Fruit fly (Drosophila melanogaster): ENCODE results near the gene CG3386.

CG3386 gene

DNA sequence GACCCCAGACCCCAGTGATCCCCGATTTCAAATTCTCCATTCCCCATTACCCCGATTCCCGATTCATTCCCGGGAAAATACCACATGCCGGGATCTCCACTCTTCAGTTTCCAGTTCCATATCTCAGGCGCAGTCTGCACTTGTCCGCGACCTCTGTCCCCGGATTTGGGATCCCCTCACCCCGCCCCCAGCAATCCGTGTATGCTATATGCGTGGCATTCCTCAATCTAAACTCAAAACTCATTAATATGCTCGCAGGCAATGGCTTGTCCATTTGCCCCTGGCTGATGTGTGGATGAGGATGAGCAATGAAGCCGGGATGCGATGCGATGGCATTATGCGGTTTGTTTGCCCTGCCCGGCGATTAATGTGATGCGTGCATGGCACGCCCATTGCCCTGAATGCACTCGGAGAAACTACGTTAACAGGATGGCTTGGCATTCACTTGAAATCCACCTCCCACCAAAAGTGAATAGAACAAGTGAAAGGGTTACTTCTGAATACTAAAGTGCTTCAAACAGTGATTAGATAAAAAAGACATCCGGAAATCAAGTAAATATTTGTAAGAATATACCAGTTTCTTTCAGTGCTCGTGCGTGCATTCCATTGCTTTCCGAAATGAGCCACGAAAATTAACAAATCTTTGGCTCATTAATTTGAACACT is 43.4 kb upstream of the CG3386 start (continued):
- TF ChIP-seq CG12769 (tag; optimal IDR thresholded peaks at IDR 0.05) (no peak), cg (GFP tag; optimal IDR thresholded peaks at IDR 0.05) (no peak), CG14014 (GFP tag; IDR thresholded peaks at IDR 0.05) (no peak), CG4424 (GFP tag; optimal IDR thresholded peaks at IDR 0.05) (peak; percentile 87), Ssrp (tag; optimal IDR thresholded peaks at IDR 0.05) (peak; percentile 76), CG30403 (GFP tag; optimal IDR thresholded peaks at IDR 0.05) (peak; percentile 75), CG13894 (tag; optimal IDR thresholded peaks at IDR 0.05) (no peak), lmd (GFP tag; IDR thresholded peaks at IDR 0.05) (peak; percentile 34; the same call in 1 of the 2 replicates), psq (GFP tag; optimal IDR thresholded peaks at IDR 0.05) (peak; percentile 3), slbo (GFP tag; IDR thresholded peaks at IDR 0.05) (no peak), CG12219 (GFP tag; optimal IDR thresholded peaks at IDR 0.05) (peak; percentile 70), nerfin-2 (GFP tag; IDR thresholded peaks at IDR 0.05; ENCODE audit: partially characterized antibody) (no peak), Drgx (GFP tag; IDR thresholded peaks at IDR 0.05) (0 out of 2 replicates have a peak, but pooled peaks have one; percentile 8), zfh2 (GFP tag; optimal IDR thresholded peaks at IDR 0.05) (no peak), CG9437 (GFP tag; optimal IDR thresholded peaks at IDR 0.05) (peak; percentile 25), CG9609 (GFP tag; optimal IDR thresholded peaks at IDR 0.05) (peak; percentile 85), Gug (GFP tag; IDR thresholded peaks at IDR 0.05) (peak; percentile 71; the same call in 2 of the 4 replicates), emc (GFP tag; optimal IDR thresholded peaks at IDR 0.05) (no peak), CG8281 (tag; optimal IDR thresholded peaks at IDR 0.05) (peak; percentile 36), Sry-δ (GFP tag; optimal IDR thresholded peaks at IDR 0.05) (peak; percentile 33), CG18619 (GFP tag; optimal IDR thresholded peaks at IDR 0.05) (peak; percentile 50), CG1792 (GFP tag; optimal IDR thresholded peaks at IDR 0.05) (peak; percentile 50), CG43689 (GFP tag; IDR thresholded peaks at IDR 0.05) (no peak), eve (GFP tag; optimal IDR thresholded peaks at IDR 0.05) (peak; percentile 18 to 48), p53 (GFP tag; optimal IDR thresholded peaks at IDR 0.05) (peak; percentile 56), so (GFP tag; IDR thresholded peaks at IDR 0.05) (0 out of 3 replicates have a peak, but pooled peaks have one; percentile 38), CG17612 (GFP tag; IDR thresholded peaks at IDR 0.05) (no peak; the same call in 1 of the 2 replicates), sima (GFP tag; optimal IDR thresholded peaks at IDR 0.05) (peak; percentile 26), CG31388 (GFP tag; optimal IDR thresholded peaks at IDR 0.05) (peak; percentile 71), cwo (GFP tag; optimal IDR thresholded peaks at IDR 0.05) (no peak), CG12071 (GFP tag; optimal IDR thresholded peaks at IDR 0.05) (no peak), zfh1 (GFP tag; IDR thresholded peaks at IDR 0.05) (peak; percentile 98), CG6254 (GFP tag; optimal IDR thresholded peaks at IDR 0.05) (peak; percentile 65), Vsx1 (GFP tag; optimal IDR thresholded peaks at IDR 0.05) (peak; percentile 9), luna (GFP tag; optimal IDR thresholded peaks at IDR 0.05) (no peak), CG1602 (GFP tag; optimal IDR thresholded peaks at IDR 0.05) (peak; percentile 86), Sry-β (GFP tag; optimal IDR thresholded peaks at IDR 0.05) (peak; percentile 24), CG11695 (GFP tag; IDR thresholded peaks at IDR 0.05) (peak; percentile 70; the same call in 2 of the 3 replicates), klu (GFP tag; IDR thresholded peaks at IDR 0.05) (no peak), CG10543 (GFP tag; optimal IDR thresholded peaks at IDR 0.05) (no peak), CG11696 (GFP tag; IDR thresholded peaks at IDR 0.05) (peak; percentile 56; the same call in 1 of the 2 replicates), CG6683 (GFP tag; optimal IDR thresholded peaks at IDR 0.05) (no peak), Bdp1 (GFP tag; optimal IDR thresholded peaks at IDR 0.05) (peak; percentile 43), CG10209 (GFP tag; optimal IDR thresholded peaks at IDR 0.05) (peak; percentile 78), CG17385 (GFP tag; optimal IDR thresholded peaks at IDR 0.05) (peak; percentile 20), fd102C (GFP tag; optimal IDR thresholded peaks at IDR 0.05) (peak; percentile 87), dati (GFP tag; IDR thresholded peaks at IDR 0.05) (peak; percentile 70), btn (GFP tag; optimal IDR thresholded peaks at IDR 0.05) (peak; percentile 85), dysf (GFP tag; IDR thresholded peaks at IDR 0.05) (peak; percentile 55; the same call in 1 of the 3 replicates)
